Worm (Caenorhabditis elegans): ENCODE results near the gene slc-25A29.

The slc-25A29 gene

DNA sequence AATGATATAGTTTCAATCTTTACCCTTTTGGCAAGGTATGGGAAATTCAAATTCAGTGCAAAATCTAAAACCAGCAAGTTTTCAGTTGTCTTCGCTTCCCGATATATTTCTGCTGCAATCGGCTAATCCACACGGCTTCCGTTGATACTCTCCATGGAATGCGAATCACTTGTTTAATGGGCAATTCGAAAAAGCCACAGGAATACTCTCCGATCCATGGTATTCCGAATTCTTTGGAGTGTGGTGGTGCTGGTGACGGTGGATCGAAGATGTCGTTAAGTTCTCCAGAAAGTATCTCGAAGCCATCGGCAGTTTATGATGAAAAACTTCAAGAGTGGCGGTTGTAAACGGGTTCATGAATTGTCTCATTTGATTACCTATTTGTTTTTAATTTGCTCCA is 25.3 kb upstream of the slc-25A29 start:
- TF ChIP-seq unc-62 (GFP tag; optimal IDR thresholded peaks at IDR 0.05), result no peak

DNA sequence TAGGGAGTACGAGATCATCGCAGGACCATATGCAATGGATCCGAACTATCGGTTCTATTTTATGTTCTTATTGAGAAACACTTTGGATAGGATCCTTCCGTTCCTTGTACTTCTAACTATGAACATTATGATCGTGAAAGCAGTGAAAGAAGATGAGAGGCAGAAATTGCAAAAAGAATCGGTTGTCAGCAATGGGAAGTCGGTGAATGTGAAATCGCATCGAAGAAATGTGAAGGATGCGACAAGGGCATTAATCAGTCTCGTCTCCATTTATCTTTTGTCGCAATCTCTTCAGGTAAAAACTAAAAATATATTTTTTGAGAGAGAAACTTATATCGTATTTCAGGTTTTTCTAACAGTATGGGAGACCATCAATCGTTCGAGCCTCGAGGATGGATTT is 24.9 kb upstream of the slc-25A29 start:
- TF ChIP-seq unc-62 (GFP tag; optimal IDR thresholded peaks at IDR 0.05), result no peak

DNA sequence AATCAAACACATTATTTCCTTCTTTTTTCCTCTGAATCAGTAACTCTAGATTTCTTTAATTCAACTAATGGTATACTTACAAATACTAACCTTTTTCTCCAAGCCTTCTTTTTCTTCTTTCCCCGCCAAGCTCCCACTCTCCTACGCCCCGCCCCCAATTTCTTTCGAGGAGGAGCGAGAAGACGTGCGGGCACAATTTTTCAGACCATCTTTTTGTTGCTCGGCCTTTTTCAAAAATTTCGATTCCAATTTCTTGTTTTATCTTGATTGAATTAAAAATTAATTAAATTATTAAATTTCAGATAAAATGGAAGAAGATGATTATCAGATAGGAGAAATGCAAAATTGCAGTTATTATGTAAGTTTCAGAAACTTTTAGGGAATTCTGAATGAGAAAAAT is 22.0 kb upstream of the slc-25A29 start, which contains the start of gene C47E8.3:
C47E8.3 (plus strand) TSS at position 301 of the 400 bp plus-strand sequence.
- TF ChIP-seq unc-62 (GFP tag; optimal IDR thresholded peaks at IDR 0.05), result no peak

DNA sequence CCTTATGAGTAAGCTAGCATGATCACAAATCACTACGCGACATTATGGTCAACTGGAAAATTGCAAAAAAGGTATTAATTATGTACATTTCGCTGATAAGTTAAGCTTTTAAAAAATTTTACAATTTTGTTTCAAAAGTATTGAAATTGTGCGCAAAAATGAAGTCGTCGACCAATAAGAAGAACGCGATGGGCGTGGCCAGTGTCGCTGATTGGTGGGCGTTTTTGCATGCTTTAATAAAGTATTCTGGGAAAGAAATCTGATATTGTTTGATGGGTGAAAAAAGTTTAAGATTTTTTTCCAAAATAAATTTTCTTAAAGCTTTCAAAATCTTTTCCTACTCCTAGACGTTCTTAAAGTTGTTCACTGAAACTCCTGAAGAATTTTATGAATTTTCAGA is 20.3 kb upstream of the slc-25A29 start:
- TF ChIP-seq unc-62 (GFP tag; optimal IDR thresholded peaks at IDR 0.05), result no peak

DNA sequence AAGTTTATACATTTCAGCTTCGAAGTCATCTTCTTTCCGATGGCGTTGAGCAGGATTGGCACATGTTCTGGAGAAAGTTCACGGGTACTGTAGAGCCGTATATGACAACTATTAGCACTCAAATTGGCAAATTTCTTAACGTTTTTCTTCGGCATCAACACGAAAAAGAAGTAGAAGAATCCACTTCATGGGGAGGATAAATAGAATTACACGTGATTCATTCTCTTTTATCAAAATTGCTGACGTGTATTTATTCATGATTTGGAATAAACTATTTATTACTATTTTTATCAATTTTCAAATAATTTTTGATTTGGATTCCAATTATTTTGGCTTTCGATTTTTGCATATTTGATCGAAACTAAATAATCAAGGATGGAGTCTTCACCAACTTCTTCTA is 7.8 kb upstream of the slc-25A29 start, which contains the start of gene C47E8.1:
C47E8.1 (plus strand) TSS at position 301 of the 400 bp plus-strand sequence.
- TF ChIP-seq unc-62 (GFP tag; optimal IDR thresholded peaks at IDR 0.05), result no peak

DNA sequence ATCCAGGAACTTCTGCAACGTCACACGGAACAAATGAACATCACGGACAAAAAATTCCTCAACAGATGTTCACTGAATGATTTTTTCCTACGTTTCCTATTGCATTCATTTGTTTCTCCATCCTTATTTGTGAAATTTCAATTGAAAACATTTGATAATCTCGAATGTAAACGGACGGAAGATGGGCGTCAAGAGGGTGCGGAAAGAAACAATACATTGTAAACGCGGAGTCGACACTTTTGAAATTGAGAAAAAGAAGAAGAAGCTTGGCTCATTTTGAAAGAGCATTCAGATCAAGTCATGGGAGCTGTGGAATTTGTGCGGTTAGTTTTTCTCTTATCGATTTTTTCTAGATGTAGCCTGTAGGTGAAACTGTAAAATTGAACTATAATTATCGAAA is 5.0 kb upstream of the slc-25A29 start, which contains the start of gene C47E8.9:
C47E8.9 (plus strand) TSS at position 301 of the 400 bp plus-strand sequence.
- no peak for TF ChIP-seq unc-62 (GFP tag; optimal IDR thresholded peaks at IDR 0.05)

DNA sequence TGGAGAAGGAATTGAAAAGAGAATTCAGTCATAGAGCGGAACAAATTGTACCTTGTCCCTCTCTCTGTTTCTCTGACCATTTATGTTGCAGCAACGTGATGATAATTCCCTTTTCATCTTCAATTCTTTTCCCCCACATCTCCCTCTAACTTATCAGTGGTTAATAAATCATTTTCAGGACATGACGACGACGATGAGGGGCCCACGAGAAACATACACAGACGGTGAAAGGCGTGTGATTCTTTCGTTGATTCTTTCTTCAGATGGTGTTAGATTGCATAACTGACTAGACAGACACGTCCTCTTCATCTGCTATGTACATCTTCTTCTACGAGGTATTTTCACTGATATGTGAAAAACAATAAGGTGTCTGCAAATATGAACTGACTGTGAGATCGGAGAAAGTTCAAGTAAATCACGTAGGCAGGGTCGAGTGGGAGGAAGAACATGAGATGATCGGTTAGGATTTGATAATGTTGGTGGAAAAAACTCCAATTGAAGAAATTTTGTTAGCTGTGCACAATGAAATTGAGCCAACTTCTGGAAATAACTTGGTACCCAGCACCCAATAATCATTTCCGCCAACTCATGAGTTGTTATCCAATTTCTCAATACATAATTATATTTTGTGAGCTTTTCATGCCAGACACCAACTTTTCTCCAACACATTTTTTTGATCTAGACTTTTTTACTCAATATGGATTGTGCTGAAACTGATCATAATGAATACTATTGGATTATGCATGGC is 2.8 kb upstream of the slc-25A29 start, which contains the start of gene srh-17:
srh-17 (plus strand) TSS at position 698 of the 748 bp plus-strand sequence.
- no peak for TF ChIP-seq unc-62 (GFP tag; optimal IDR thresholded peaks at IDR 0.05)

DNA sequence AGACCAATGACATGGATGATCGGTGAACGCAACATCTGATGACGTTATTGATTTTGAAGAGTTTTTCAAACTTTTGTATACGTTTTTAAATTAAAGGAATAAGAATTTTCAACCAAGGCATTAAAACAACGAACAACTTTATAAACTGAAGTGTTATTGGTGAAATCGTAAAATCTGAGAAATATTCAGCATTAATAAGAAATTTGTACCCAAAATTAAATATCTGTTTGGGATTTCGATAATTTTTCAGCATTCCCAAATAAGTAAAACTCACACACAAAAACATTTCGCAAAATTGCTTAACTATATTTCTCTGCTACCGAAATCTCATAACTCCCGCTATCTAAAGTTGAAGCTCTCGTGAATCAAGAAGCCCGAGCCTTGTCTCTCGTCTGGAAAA is 1.6 kb upstream of the slc-25A29 start:
- no peak for TF ChIP-seq unc-62 (GFP tag; optimal IDR thresholded peaks at IDR 0.05)

DNA sequence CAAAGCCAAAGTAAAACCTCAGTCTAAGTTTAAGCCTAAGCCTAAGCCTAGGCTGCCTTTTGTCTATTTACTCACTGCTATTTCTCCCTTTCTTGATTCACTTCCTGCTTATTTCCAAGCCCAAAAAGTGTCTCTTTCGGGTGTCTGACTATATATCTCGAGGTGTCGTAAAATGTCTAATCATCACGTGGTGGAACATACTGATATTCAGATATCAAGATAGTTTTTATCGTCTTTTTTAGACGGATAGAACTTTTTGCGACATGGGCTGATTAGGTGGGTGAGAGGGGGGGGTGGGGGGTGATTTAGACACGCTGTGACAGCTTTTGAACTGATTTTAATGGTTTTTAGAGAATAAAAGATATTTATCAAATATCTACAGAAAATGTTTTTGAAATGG is 1.0 kb downstream of the slc-25A29 start:
- TF ChIP-seq unc-62 (GFP tag; optimal IDR thresholded peaks at IDR 0.05), result no peak

DNA sequence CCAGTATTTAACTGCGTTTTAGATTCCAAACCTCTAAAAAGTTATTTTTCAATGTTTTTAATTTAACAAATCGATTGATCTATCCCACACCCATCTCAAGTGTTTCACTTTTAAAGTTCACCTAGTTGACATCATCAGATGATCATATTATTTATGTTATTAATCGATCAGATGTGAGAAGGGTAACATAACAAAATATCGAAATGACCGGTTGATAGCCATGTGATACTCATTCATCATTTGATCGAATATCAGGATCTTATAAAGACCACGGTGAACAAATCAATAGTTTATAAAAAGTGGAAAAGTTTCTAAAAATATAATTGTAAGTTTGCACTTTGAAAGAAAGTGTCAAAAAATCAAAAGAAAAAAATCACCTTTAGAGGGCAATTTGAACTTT is 2.3 kb downstream of the slc-25A29 start:
- TF ChIP-seq unc-62 (GFP tag; optimal IDR thresholded peaks at IDR 0.05), result no peak

DNA sequence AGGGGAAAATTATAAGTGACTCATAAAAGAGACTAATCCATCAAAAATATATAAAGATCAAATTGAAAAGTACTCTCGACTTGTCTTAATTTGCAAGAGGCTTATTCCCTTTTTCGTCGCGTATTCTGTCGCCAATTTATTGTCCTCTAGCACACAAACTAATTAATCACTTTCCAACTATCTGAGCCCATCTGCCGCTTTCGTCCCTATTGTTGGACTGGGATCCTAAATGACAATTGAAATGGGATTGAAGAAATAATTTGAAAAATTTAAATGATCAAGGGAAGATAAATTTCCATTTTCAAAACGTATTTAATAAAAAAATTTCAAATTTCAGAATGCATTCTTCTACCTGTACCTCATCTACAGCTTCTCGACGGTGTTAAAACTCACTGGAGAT is 7.3 kb downstream of the slc-25A29 start:
- TF ChIP-seq unc-62 (GFP tag; optimal IDR thresholded peaks at IDR 0.05), result no peak

DNA sequence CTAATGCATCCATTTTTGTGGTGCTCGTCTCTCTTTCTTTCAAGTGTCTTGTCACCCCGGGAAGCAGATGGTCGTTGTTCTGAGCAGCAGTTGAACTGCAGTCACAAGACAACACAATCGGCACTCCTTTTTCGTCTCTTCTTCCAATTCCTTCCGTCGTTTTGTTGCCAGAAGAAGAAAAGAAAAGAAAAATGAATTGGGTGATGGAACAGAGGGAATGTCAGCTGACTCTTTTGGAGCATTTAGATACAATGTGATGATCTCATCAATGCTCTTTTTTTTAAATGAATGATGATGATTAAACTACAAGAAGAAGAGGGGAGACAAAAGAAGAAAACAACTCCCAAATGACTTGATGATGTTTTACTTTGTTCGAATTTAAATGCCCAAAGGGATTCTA is 8.0 kb downstream of the slc-25A29 start:
- TF ChIP-seq unc-62 (GFP tag; optimal IDR thresholded peaks at IDR 0.05), result no peak

DNA sequence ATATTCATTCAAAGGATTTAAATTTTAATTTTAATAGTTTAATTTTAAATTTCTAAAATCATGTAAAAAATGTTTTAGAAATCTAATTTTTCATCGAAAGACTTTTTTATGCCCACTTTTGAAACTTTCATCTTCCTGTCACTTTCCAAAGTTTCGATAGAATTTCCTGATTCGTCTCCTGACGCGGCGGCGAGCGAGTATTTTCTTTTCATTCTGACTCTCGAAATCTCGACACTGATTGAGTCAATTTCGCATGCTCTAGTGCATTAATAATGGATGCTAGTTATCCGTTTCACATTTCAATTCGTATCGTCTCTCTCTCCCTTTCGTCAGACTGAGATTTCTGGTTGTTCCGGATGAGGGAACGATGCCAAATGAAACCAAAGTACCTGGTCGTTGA is 9.2 kb downstream of the slc-25A29 start:
- TF ChIP-seq unc-62 (GFP tag; optimal IDR thresholded peaks at IDR 0.05), result no peak

DNA sequence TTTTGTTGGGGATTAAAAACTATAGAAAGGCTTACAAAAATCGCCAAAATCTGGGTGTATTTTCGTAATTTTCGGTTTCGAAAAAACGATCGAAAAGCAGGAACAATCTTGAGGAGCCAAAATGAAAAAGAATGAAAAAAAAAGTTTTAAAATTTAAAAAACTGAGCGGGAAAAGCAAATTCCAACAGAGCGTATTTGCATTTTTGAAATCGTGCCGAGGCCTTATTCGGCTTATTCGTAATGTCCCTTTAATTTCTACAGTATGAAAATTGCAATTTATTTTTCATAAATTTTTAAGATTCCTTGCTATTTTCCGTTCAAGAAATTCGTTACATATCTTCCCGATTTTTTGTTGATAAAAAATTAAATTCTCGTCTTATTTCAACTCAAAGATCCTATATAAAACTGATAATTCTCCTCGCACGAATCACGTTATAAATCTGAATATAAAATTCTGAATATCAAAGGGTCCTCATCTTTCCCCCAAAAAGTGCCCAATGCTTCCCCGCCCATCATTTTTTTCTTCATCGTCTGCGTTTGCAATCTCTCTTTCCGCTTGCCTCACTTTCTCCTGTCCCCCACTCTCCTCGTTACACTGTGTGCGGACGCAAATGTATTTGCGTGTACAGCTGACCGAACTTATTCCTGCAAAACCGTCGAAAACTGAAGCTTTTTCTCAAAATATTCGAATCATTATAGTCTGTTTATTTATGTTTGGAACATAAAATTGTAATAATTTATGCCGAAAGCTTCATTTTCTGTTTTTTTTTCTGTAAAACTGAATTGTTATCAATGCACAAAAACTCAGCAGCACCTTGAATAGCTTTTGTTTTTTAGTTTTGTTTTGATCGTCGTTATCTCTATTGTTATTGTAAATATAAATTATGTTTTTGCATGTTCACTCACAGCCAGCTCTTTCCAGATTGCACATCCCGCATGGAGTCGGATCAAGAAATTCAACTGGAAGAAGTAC is 11.9 kb downstream of the slc-25A29 start, which contains the start of the genes rfc-1 and pmp-3:
rfc-1 (minus strand) TSS at position 163 of the 973 bp plus-strand sequence.
pmp-3 (plus strand) TSS at position 923 of the 973 bp plus-strand sequence.
- no peak for TF ChIP-seq unc-62 (GFP tag; optimal IDR thresholded peaks at IDR 0.05)

DNA sequence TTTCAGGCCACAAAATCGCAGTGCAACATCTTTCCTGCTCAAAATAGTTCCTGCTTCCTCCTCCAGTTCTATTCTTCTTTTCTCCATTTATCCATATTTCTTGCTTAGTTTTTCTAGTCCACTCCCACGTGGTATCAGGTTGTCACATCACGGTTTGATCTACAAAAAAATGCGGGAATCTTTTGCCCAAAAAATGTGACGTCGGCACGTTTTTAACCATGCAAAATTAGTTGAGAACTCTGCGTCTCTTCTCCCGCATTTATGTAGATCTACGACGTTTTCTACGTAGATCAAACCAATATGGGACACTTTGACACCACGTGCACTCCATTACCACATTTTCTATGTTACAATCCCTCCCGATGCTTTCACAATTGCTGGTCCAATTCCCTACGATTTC is 16.0 kb downstream of the slc-25A29 start:
- no peak for TF ChIP-seq unc-62 (GFP tag; optimal IDR thresholded peaks at IDR 0.05)

DNA sequence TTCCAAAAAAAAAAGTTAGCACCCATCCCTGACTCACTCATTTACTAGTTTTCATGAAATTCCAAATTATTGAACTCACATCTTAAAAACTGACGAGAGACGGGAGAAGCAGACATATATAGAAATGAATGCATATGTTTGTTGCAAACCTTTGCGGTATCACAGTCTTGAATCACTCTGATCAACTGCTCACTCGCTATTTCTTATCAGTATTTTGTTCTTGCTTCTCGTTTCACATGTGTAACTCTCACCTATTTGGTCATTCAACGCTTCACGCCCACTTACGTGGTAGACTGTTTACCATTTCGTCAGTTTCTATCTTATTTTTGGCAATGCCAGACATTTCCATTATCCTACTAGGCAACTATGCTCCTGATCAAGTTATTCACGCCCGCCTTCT is 17.2 kb downstream of the slc-25A29 start, which contains the start of gene C54G10.1:
C54G10.1 (plus strand) TSS at position 333 of the 400 bp plus-strand sequence.
- no peak for TF ChIP-seq unc-62 (GFP tag; optimal IDR thresholded peaks at IDR 0.05)

All from whole organism, dauer.